Fruit fly (Drosophila melanogaster): ENCODE data around the gene MFS3.

- TF ChIP-seq Mnt (GFP tag; optimal IDR thresholded peaks at IDR 0.05) (peak; percentile 66), Hr96 (GFP tag; optimal IDR thresholded peaks at IDR 0.05) (peak; percentile 57), cic (GFP tag; optimal IDR thresholded peaks at IDR 0.05) (peak; percentile 78)
These were observed 23.9 kb upstream of the MFS3 start for dm6 chr2L:1118880-1119809.
